Worm (Caenorhabditis elegans): ENCODE measurements around the gene ZK593.3.
A peak's percentile ranks its signal among the peaks of the same experiment; 100 is the strongest.

DNA sequence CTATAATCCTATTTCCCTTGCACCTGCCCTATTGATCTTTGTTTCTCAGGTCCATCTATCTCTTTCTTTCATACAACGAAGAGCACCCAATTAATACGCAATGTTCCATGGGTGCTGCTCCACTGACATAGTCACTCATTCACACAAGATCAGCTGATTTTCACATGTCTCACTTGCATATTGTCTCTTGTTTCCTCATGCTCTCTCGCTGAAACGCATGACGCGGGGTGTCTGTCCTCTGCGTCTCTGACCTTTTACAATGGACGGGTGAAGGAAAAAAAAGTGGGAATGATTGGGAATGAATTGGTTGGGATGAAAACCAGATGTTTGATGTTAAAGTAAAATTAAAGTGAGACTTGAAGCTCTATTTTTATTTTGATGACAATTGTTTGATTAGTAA, 19.8 kb downstream of the ZK593.3 start:
- TF ChIP-seq unc-62 (GFP tag; optimal IDR thresholded peaks at IDR 0.05) (no peak), irx-1 (tag; optimal IDR thresholded peaks at IDR 0.05) (peak; percentile 76), aha-1 (tag; optimal IDR thresholded peaks at IDR 0.05) (peak; percentile 63), dpl-1 (GFP tag; optimal IDR thresholded peaks at IDR 0.05) (peak; percentile 62 to 68 (median 64)), sptf-1 (tag; optimal IDR thresholded peaks at IDR 0.05) (no peak), rnt-1 (tag; optimal IDR thresholded peaks at IDR 0.05) (peak; percentile 94), unc-130 (tag; optimal IDR thresholded peaks at IDR 0.05) (peak; percentile 65), elt-3 (tag; optimal IDR thresholded peaks at IDR 0.05) (peak in 2 of 6 experiments; percentile 39 to 69), lsy-2 (tag; optimal IDR thresholded peaks at IDR 0.05) (peak; percentile 89 to 90), ama-1 (optimal IDR thresholded peaks at IDR 0.05) (peak; percentile 93)
